Fruit fly (Drosophila melanogaster) whole organism, embryonic: ENCODE results near the gene Ac76E.

Experiments
- Aef1 ChIP-seq: fragments of 200-800 bp; sonication (Bioruptor generic); IDR thresholded peaks from 3 replicates; pipeline ENCODE4 v1.3.6; 2022; ENCODE audit warnings: missing biosample characterization, missing genetic modification characterization
- BtbVII ChIP-seq: fragments of 200-800 bp; sonication (Bioruptor generic); optimal IDR thresholded peaks from 3 replicates; lab custom pipeline; 2017; ENCODE audit warnings: missing biosample characterization, mild to moderate bottlenecking, missing genetic modification characterization
- CG10654 ChIP-seq: fragments of 200-800 bp; sonication (Bioruptor generic); optimal IDR thresholded peaks from 2 replicates; lab custom pipeline; 2016; ENCODE audit warnings: missing biosample characterization, missing genetic modification characterization
- CG11695 ChIP-seq: fragments of 200-800 bp; sonication (Bioruptor generic); IDR thresholded peaks from 3 replicates; pipeline ENCODE4 v1.3.6; 2022; ENCODE audit warnings: missing biosample characterization, missing genetic modification characterization
- CG12104 ChIP-seq: fragments of 200-800 bp; sonication (Bioruptor generic); optimal IDR thresholded peaks from 3 replicates; lab custom pipeline; 2016; ENCODE audit warnings: missing biosample characterization, missing genetic modification characterization
- CG12155 ChIP-seq: fragments of 200-800 bp; sonication (Bioruptor generic); optimal IDR thresholded peaks from 3 replicates; lab custom pipeline; 2016; ENCODE audit warnings: missing biosample characterization, missing genetic modification characterization
- CG12744 ChIP-seq: fragments of 200-800 bp; sonication (Bioruptor generic); optimal IDR thresholded peaks from 2 replicates; lab custom pipeline; 2016; ENCODE audit warnings: missing biosample characterization, missing genetic modification characterization
- CG13296 ChIP-seq: fragments of 200-800 bp; sonication (Bioruptor generic); optimal IDR thresholded peaks from 3 replicates; lab custom pipeline; 2018; ENCODE audit warnings: missing biosample characterization, mild to moderate bottlenecking, missing genetic modification characterization
- CG15514 ChIP-seq: fragments of 200-800 bp; sonication (Bioruptor generic); optimal IDR thresholded peaks from 3 replicates; lab custom pipeline; 2017; ENCODE audit warnings: missing biosample characterization, missing genetic modification characterization, mild to moderate bottlenecking, moderate library complexity, missing genetic modification reagents
- CG17328 ChIP-seq: fragments of 200-800 bp; sonication (Bioruptor generic); IDR thresholded peaks from 2 replicates; pipeline ENCODE4 v1.3.6; 2022; ENCODE audit warnings: missing biosample characterization, missing genetic modification characterization
- CG17385 ChIP-seq: fragments of 200-800 bp; sonication (Bioruptor generic); optimal IDR thresholded peaks from 3 replicates; lab custom pipeline; 2018; ENCODE audit warnings: missing biosample characterization, mild to moderate bottlenecking, missing genetic modification characterization
- CG17568 ChIP-seq: fragments of 200-800 bp; sonication (Bioruptor generic); optimal IDR thresholded peaks from 2 replicates; lab custom pipeline; 2018; ENCODE audit warnings: missing biosample characterization, mild to moderate bottlenecking, missing genetic modification characterization, moderate library complexity
- CG1832 ChIP-seq: fragments of 200-800 bp; sonication (Bioruptor generic); optimal IDR thresholded peaks from 2 replicates; lab custom pipeline; 2017; ENCODE audit warnings: missing biosample characterization, mild to moderate bottlenecking, missing genetic modification characterization, inconsistent platforms
- CG18764 ChIP-seq: fragments of 200-800 bp; sonication (Bioruptor generic); optimal IDR thresholded peaks from 3 replicates; lab custom pipeline; 2016; ENCODE audit warnings: missing biosample characterization, missing genetic modification characterization
- CG2116 ChIP-seq: fragments of 200-800 bp; sonication (Bioruptor generic); optimal IDR thresholded peaks from 3 replicates; lab custom pipeline; 2018; ENCODE audit warnings: missing biosample characterization, mild to moderate bottlenecking, missing genetic modification characterization
- CG2129 ChIP-seq: fragments of 200-800 bp; sonication (Bioruptor generic); IDR thresholded peaks from 2 replicates; pipeline ENCODE4 v1.3.6; 2022; ENCODE audit warnings: missing biosample characterization, missing genetic modification characterization; ENCODE audit not compliant: partially characterized antibody
- CG2199 ChIP-seq: fragments of 200-800 bp; sonication (Bioruptor generic); IDR thresholded peaks from 3 replicates; pipeline ENCODE4 v1.3.6; 2022; ENCODE audit warnings: missing biosample characterization, missing genetic modification characterization
- CG31365 ChIP-seq: fragments of 200-800 bp; sonication (Bioruptor generic); optimal IDR thresholded peaks from 2 replicates; lab custom pipeline; 2018; ENCODE audit warnings: missing biosample characterization, mild to moderate bottlenecking, missing genetic modification characterization
- CG34376 ChIP-seq: fragments of 200-800 bp; sonication (Bioruptor generic); optimal IDR thresholded peaks from 2 replicates; lab custom pipeline; 2018; ENCODE audit warnings: missing biosample characterization, mild to moderate bottlenecking, missing genetic modification characterization
- CG42726 ChIP-seq: fragments of 200-800 bp; sonication (Bioruptor generic); IDR thresholded peaks from 2 replicates; pipeline ENCODE4 v1.3.6; 2022; ENCODE audit warnings: missing biosample characterization, missing genetic modification characterization; ENCODE audit not compliant: partially characterized antibody
- CG5953 ChIP-seq: fragments of 200-800 bp; sonication (Bioruptor generic); IDR thresholded peaks from 2 replicates; pipeline ENCODE4 v1.3.6; 2022; ENCODE audit warnings: missing biosample characterization, missing genetic modification characterization
- CG9797 ChIP-seq: fragments of 200-800 bp; sonication (Bioruptor generic); optimal IDR thresholded peaks from 3 replicates; lab custom pipeline; 2018; ENCODE audit warnings: missing biosample characterization, mild to moderate bottlenecking, missing genetic modification characterization
- CkIIα-i1 ChIP-seq: fragments of 200-800 bp; sonication (Bioruptor generic); IDR thresholded peaks from 2 replicates; pipeline ENCODE4 v1.3.6; 2022; ENCODE audit warnings: missing biosample characterization, missing genetic modification characterization
- CrebB ChIP-seq: fragments of 200-800 bp; sonication (Bioruptor generic); optimal IDR thresholded peaks from 3 replicates; lab custom pipeline; 2018; ENCODE audit warnings: missing biosample characterization, mild to moderate bottlenecking, missing genetic modification characterization
- D ChIP-seq, 2 experiments: fragments of 200-800 bp in 1 of 2; fragments of >200 bp in 1 of 2; sonication (Bioruptor generic) in 1 of 2; optimal IDR thresholded peaks; 2 replicates in 1 of 2; 3 replicates in 1 of 2; lab custom pipeline; 2017; ENCODE audit warnings: mild to moderate bottlenecking in 1 of 2, missing biosample characterization in 1 of 2, missing genetic modification characterization in 1 of 2, missing genetic modification reagents in 1 of 2
- Deaf1 ChIP-seq: fragments of 200-800 bp; optimal IDR thresholded peaks from 3 replicates; lab custom pipeline; 2019; ENCODE audit warnings: missing biosample characterization, mild to moderate bottlenecking, missing genetic modification characterization, moderate library complexity
- Dip3 ChIP-seq: fragments of 200-800 bp; sonication (Bioruptor generic); optimal IDR thresholded peaks from 3 replicates; lab custom pipeline; 2016; ENCODE audit warnings: missing biosample characterization, missing genetic modification characterization
- Doc2 ChIP-seq: fragments of 200-800 bp; sonication (Bioruptor generic); IDR thresholded peaks from 2 replicates; pipeline ENCODE4 v1.3.6; 2022; ENCODE audit warnings: missing biosample characterization, missing genetic modification characterization
- Doc3 ChIP-seq: fragments of 200-800 bp; sonication (Bioruptor generic); IDR thresholded peaks from 3 replicates; pipeline ENCODE4 v1.3.6; 2022; ENCODE audit warnings: missing biosample characterization, missing genetic modification characterization; ENCODE audit not compliant: partially characterized antibody
- Elba2 ChIP-seq: fragments of 200-800 bp; sonication (Bioruptor generic); optimal IDR thresholded peaks from 3 replicates; lab custom pipeline; 2016; ENCODE audit warnings: missing biosample characterization, missing genetic modification characterization
- Hr3 ChIP-seq: fragments of 200-800 bp; sonication (Bioruptor generic); optimal IDR thresholded peaks from 3 replicates; lab custom pipeline; 2016; ENCODE audit warnings: missing biosample characterization, missing genetic modification characterization
- Hsf ChIP-seq: fragments of 200-800 bp; sonication (Bioruptor generic); optimal IDR thresholded peaks from 3 replicates; lab custom pipeline; 2016; ENCODE audit warnings: missing biosample characterization, missing genetic modification characterization
- MBD-R2 ChIP-seq: fragments of 200-800 bp; sonication (Bioruptor generic); IDR thresholded peaks from 2 replicates; pipeline ENCODE4 v1.3.6; 2022; ENCODE audit warnings: missing biosample characterization, missing genetic modification characterization
- Mad ChIP-seq: fragments of 200-800 bp; sonication (Bioruptor generic); optimal IDR thresholded peaks from 2 replicates; lab custom pipeline; 2016; ENCODE audit warnings: missing biosample characterization, missing genetic modification characterization
- Nf-YA ChIP-seq: fragments of 200-800 bp; sonication (Bioruptor generic); IDR thresholded peaks from 2 replicates; pipeline ENCODE4 v1.3.6; 2022; ENCODE audit warnings: missing biosample characterization, missing genetic modification characterization
- Nf-YB ChIP-seq: fragments of 200-800 bp; sonication (Bioruptor generic); optimal IDR thresholded peaks from 3 replicates; lab custom pipeline; 2019; ENCODE audit warnings: missing biosample characterization, mild to moderate bottlenecking, missing genetic modification characterization, moderate library complexity
- Ptx1 ChIP-seq: fragments of 200-800 bp; sonication (Bioruptor generic); IDR thresholded peaks from 2 replicates; pipeline ENCODE4 v1.3.6; 2022; ENCODE audit warnings: missing biosample characterization, missing genetic modification characterization
- Rfx ChIP-seq: fragments of 200-800 bp; sonication (Bioruptor generic); IDR thresholded peaks from 2 replicates; pipeline ENCODE4 v1.3.6; 2022; ENCODE audit warnings: missing biosample characterization, missing genetic modification characterization
- Rx ChIP-seq: fragments of 200-800 bp; sonication (Bioruptor generic); IDR thresholded peaks from 2 replicates; pipeline ENCODE4 v1.3.6; 2022; ENCODE audit warnings: missing biosample characterization, missing genetic modification characterization
- Trl ChIP-seq, 3 experiments: fragments of >200 bp in 2 of 3; fragments of 200-800 bp in 1 of 3; sonication (Bioruptor generic) in 1 of 3; optimal IDR thresholded peaks; 2 replicates in 1 of 3; 3 replicates in 2 of 3; lab custom pipeline; 2016 to 2017; ENCODE audit warnings: missing biosample characterization in 1 of 3, missing genetic modification characterization in 1 of 3
- ac ChIP-seq: fragments of 200-800 bp; sonication (Bioruptor generic); optimal IDR thresholded peaks from 3 replicates; lab custom pipeline; 2017; ENCODE audit warnings: missing biosample characterization, mild to moderate bottlenecking, missing genetic modification characterization
- ash1 ChIP-seq: fragments of 200-800 bp; sonication (Bioruptor generic); optimal IDR thresholded peaks from 2 replicates; lab custom pipeline; 2018; ENCODE audit warnings: missing biosample characterization, mild to moderate bottlenecking, missing genetic modification characterization
- bbx ChIP-seq: fragments of 200-800 bp; sonication (Bioruptor generic); IDR thresholded peaks from 2 replicates; pipeline ENCODE4 v1.3.6; 2022; ENCODE audit warnings: missing biosample characterization, missing genetic modification characterization; ENCODE audit not compliant: partially characterized antibody
- chn ChIP-seq: fragments of 200-800 bp; sonication (Bioruptor generic); optimal IDR thresholded peaks from 2 replicates; lab custom pipeline; 2016; ENCODE audit warnings: missing biosample characterization, missing genetic modification characterization
- danr ChIP-seq: fragments of 200-800 bp; sonication (Bioruptor generic); IDR thresholded peaks from 2 replicates; pipeline ENCODE4 v1.3.6; 2022; ENCODE audit warnings: missing biosample characterization, missing genetic modification characterization
- kni ChIP-seq: fragments of 200-800 bp; sonication (Bioruptor generic); optimal IDR thresholded peaks from 3 replicates; lab custom pipeline; 2017; ENCODE audit warnings: mild to moderate bottlenecking, missing biosample characterization, missing genetic modification reagents, missing genetic modification characterization
- mld ChIP-seq: fragments of 200-800 bp; sonication (Bioruptor generic); IDR thresholded peaks from 3 replicates; pipeline ENCODE4 v1.3.6; 2022; ENCODE audit warnings: missing biosample characterization, missing genetic modification characterization; ENCODE audit not compliant: partially characterized antibody
- nom ChIP-seq: fragments of 200-800 bp; sonication (Bioruptor generic); optimal IDR thresholded peaks from 2 replicates; lab custom pipeline; 2017; ENCODE audit warnings: missing biosample characterization, missing genetic modification characterization, mild to moderate bottlenecking, moderate library complexity, missing genetic modification reagents
- sens-2 ChIP-seq: fragments of 200-800 bp; sonication (Bioruptor generic); IDR thresholded peaks from 2 replicates; pipeline ENCODE4 v1.3.6; 2022; ENCODE audit warnings: missing biosample characterization, missing genetic modification characterization

Gene Ac76E

dm6 chr3L:19895556-19895995 lies 43.5 kb upstream of the Ac76E start (continued):
- no peak for TF ChIP-seq CG10654
- TF ChIP-seq danr (GFP tag; lab: Robert Waterston, UW): no peak
- peak; percentile 61 for TF ChIP-seq CG12155 (GFP tag; lab: Kevin White, UChicago)
- no peak for TF ChIP-seq CG5953 (GFP tag; lab: Robert Waterston, UW)
- no peak for TF ChIP-seq chn (GFP tag; lab: Kevin White, UChicago)
- peak; percentile 63 for TF ChIP-seq CG34376 (GFP tag; lab: Kevin White, UChicago)
- TF ChIP-seq Mad: no peak
- TF ChIP-seq Deaf1: no peak
- peak; percentile 71 for TF ChIP-seq kni (GFP tag; lab: Kevin White, UChicago)
- no peak for TF ChIP-seq mld
- TF ChIP-seq ac (GFP tag; lab: Kevin White, UChicago): peak; percentile 34
- TF ChIP-seq CG2116 (GFP tag; lab: Kevin White, UChicago): peak; percentile 11
- no peak for TF ChIP-seq CrebB (tag; lab: Kevin White, UChicago)
- peak; percentile 92 for TF ChIP-seq Nf-YB (GFP tag; lab: Kevin White, UChicago)
- TF ChIP-seq Rfx: peak; percentile 18; the same call in 1 of the 2 replicates
- TF ChIP-seq CkIIα-i1 (GFP tag; lab: Robert Waterston, UW): no peak
- peak; percentile 19 for TF ChIP-seq CG17385 (GFP tag; lab: Kevin White, UChicago)
- no peak for TF ChIP-seq Ptx1 (GFP tag; lab: Robert Waterston, UW)
- no peak for TF ChIP-seq Elba2 (GFP tag; lab: Kevin White, UChicago)
- TF ChIP-seq CG2129 (GFP tag; lab: Robert Waterston, UW): no peak
- no peak for TF ChIP-seq CG15514 (GFP tag; lab: Kevin White, UChicago)
- TF ChIP-seq BtbVII (GFP tag; lab: Kevin White, UChicago): peak; percentile 21
- TF ChIP-seq Hr3: no peak
- peak; percentile 3 for TF ChIP-seq CG31365 (tag; lab: Kevin White, UChicago)
- no peak for TF ChIP-seq Dip3 (GFP tag; lab: Kevin White, UChicago)
- TF ChIP-seq Rx (GFP tag; lab: Robert Waterston, UW): no peak
- no peak for TF ChIP-seq CG9797 (GFP tag; lab: Kevin White, UChicago)
- TF ChIP-seq MBD-R2 (GFP tag; lab: Robert Waterston, UW): 0 out of 2 replicates have a peak, but pooled peaks have one; percentile 23
- no peak for TF ChIP-seq Doc2 (GFP tag; lab: Robert Waterston, UW)
- TF ChIP-seq sens-2: peak; percentile 88
- peak; percentile 52 for TF ChIP-seq D (optimal IDR thresholded peaks at IDR 0.05; lab: Kevin White, UChicago)
- no peak for TF ChIP-seq D (GFP tag; optimal IDR thresholded peaks at IDR 0.05; lab: Kevin White, UChicago)
- TF ChIP-seq CG17568 (GFP tag; lab: Kevin White, UChicago): no peak
- no peak for TF ChIP-seq CG42726 (GFP tag; lab: Robert Waterston, UW)
- TF ChIP-seq Doc3 (GFP tag; lab: Robert Waterston, UW): peak; percentile 25; the same call in 1 of the 3 replicates
- peak; percentile 47 for TF ChIP-seq nom
- TF ChIP-seq CG17328 (GFP tag; lab: Robert Waterston, UW): no peak
- no peak for TF ChIP-seq CG12104
- peak; percentile 97 for TF ChIP-seq CG1832 (GFP tag; lab: Kevin White, UChicago)
- peak; percentile 1 for TF ChIP-seq ash1 (GFP tag; lab: Kevin White, UChicago)
- TF ChIP-seq CG18764 (GFP tag; lab: Kevin White, UChicago): no peak
- TF ChIP-seq Nf-YA: peak; percentile 55; the same call in 1 of the 2 replicates
- TF ChIP-seq CG12744 (GFP tag; lab: Kevin White, UChicago): no peak
- TF ChIP-seq Trl (optimal IDR thresholded peaks at IDR 0.05; lab: Kevin White, UChicago): peak; percentile 73 to 94
- peak; percentile 24 for TF ChIP-seq Trl (GFP tag; optimal IDR thresholded peaks at IDR 0.05; lab: Kevin White, UChicago)
- peak; percentile 89 for TF ChIP-seq CG2199 (GFP tag; lab: Robert Waterston, UW)
- peak; percentile 55; the same call in 2 of the 3 replicates for TF ChIP-seq Aef1
- TF ChIP-seq CG13296 (GFP tag; lab: Kevin White, UChicago): no peak
- no peak for TF ChIP-seq Hsf (GFP tag; lab: Kevin White, UChicago)
- TF ChIP-seq CG11695: no peak
- no peak for TF ChIP-seq bbx (GFP tag; lab: Robert Waterston, UW)
